Worm (Caenorhabditis elegans) whole organism, L1 larva: ENCODE measurements around the gene wdr-20.

ENCODE experiments used
- C04F5.9 ChIP-seq: sonication (generic microtip); optimal IDR thresholded peaks from 2 replicates; lab custom pipeline; 2016; ENCODE audit warnings: missing genetic modification characterization, missing compliant biosample characterization
- C16A3.4 ChIP-seq: fragments of 150-350 bp; optimal IDR thresholded peaks from 2 replicates; lab custom pipeline; 2014; ENCODE audit warnings: missing biosample characterization, missing genetic modification characterization
- F16B12.6 ChIP-seq: fragments of 150-350 bp; optimal IDR thresholded peaks from 2 replicates; lab custom pipeline; 2014; ENCODE audit warnings: missing biosample characterization, missing genetic modification characterization
- alr-1 ChIP-seq: fragments of 200-800 bp; sonication (Bioruptor generic); optimal IDR thresholded peaks from 2 replicates; lab custom pipeline; 2018; ENCODE audit warnings: borderline replicate concordance, mild to moderate bottlenecking, missing genetic modification characterization, missing compliant biosample characterization
- aly-2 ChIP-seq: fragments of 150-350 bp; optimal IDR thresholded peaks from 2 replicates; lab custom pipeline; 2014; ENCODE audit warnings: missing biosample characterization, missing genetic modification characterization
- blmp-1 ChIP-seq: fragments of 150-350 bp; optimal IDR thresholded peaks from 2 replicates; lab custom pipeline; 2014; ENCODE audit warnings: missing biosample characterization, missing genetic modification characterization
- dpl-1 ChIP-seq, 3 experiments: fragments of 150-350 bp in 2 of 3; sonication (generic microtip) in 1 of 3; optimal IDR thresholded peaks; 2 replicates each; lab custom pipeline; 2014 to 2017; ENCODE audit warnings: missing biosample characterization in 3 of 3, missing genetic modification characterization in 3 of 3, missing genetic modification reagents in 3 of 3
- efl-1 ChIP-seq, 4 experiments: fragments of 150-350 bp; optimal IDR thresholded peaks in 3 of 4; peaks in 1 of 4; 1 replicate in 1 of 4; 2 replicates in 3 of 4; lab custom pipeline; 2014; ENCODE audit warnings: missing biosample characterization in 2 of 4, missing genetic modification characterization in 2 of 4, missing genetic modification reagents in 2 of 4
- egl-13 ChIP-seq: sonication (generic microtip); optimal IDR thresholded peaks from 2 replicates; lab custom pipeline; 2016; ENCODE audit warnings: missing genotype, missing genetic modification reagents, missing genetic modification characterization, missing compliant biosample characterization
- elt-2 ChIP-seq: sonication (generic microtip); optimal IDR thresholded peaks from 2 replicates; lab custom pipeline; 2016; ENCODE audit warnings: missing genetic modification characterization, mild to moderate bottlenecking, inconsistent platforms, missing compliant biosample characterization, missing genetic modification reagents
- elt-3 ChIP-seq, 6 experiments: fragments of 150-350 bp in 1 of 6; sonication (generic microtip); optimal IDR thresholded peaks; 2 replicates each; lab custom pipeline; 2017 to 2018; ENCODE audit warnings: missing biosample characterization in 6 of 6, missing genetic modification characterization in 6 of 6, inconsistent platforms in 1 of 6
- fkh-4 ChIP-seq: sonication (generic microtip); optimal IDR thresholded peaks from 2 replicates; lab custom pipeline; 2016; ENCODE audit warnings: missing compliant biosample characterization, missing genetic modification characterization, borderline replicate concordance
- fkh-8 ChIP-seq: sonication (generic microtip); optimal IDR thresholded peaks from 2 replicates; lab custom pipeline; 2016; ENCODE audit warnings: mild to moderate bottlenecking, missing genetic modification characterization, missing compliant biosample characterization
- grh-1 ChIP-seq: fragments of 200-800 bp; sonication (Bioruptor generic); IDR thresholded peaks from 2 replicates; pipeline ENCODE4 v1.3.6; 2022; ENCODE audit warnings: missing genetic modification reagents, missing genetic modification characterization, missing compliant biosample characterization
- hlh-4 ChIP-seq: sonication (generic microtip); optimal IDR thresholded peaks from 2 replicates; lab custom pipeline; 2016; ENCODE audit warnings: mild to moderate bottlenecking, missing genetic modification characterization, missing compliant biosample characterization
- hpl-2 ChIP-seq: fragments of 150-350 bp; optimal IDR thresholded peaks from 2 replicates; lab custom pipeline; 2014; ENCODE audit warnings: missing biosample characterization, missing genetic modification reagents, missing genetic modification characterization
- irx-1 ChIP-seq: sonication (generic microtip); optimal IDR thresholded peaks from 2 replicates; lab custom pipeline; 2016; ENCODE audit warnings: missing genetic modification characterization, missing compliant biosample characterization
- lin-35 ChIP-seq, 2 experiments: fragments of 150-350 bp; optimal IDR thresholded peaks; 2 replicates each; lab custom pipeline; 2014; ENCODE audit warnings: missing biosample characterization in 2 of 2, missing genetic modification characterization in 2 of 2, missing genetic modification reagents in 2 of 2
- mef-2 ChIP-seq: fragments of 150-350 bp; optimal IDR thresholded peaks from 2 replicates; lab custom pipeline; 2014; ENCODE audit warnings: missing biosample characterization, missing genetic modification characterization
- nhr-237 ChIP-seq: fragments of 150-350 bp; optimal IDR thresholded peaks from 2 replicates; lab custom pipeline; 2014; ENCODE audit warnings: missing biosample characterization, missing genetic modification characterization
- nhr-28 ChIP-seq: fragments of 150-350 bp; optimal IDR thresholded peaks from 2 replicates; lab custom pipeline; 2014; ENCODE audit warnings: missing biosample characterization, missing genetic modification characterization
- nhr-47 ChIP-seq: sonication (generic microtip); optimal IDR thresholded peaks from 2 replicates; lab custom pipeline; 2016; ENCODE audit warnings: mild to moderate bottlenecking, missing genetic modification characterization, moderate library complexity, missing compliant biosample characterization
- pag-3 ChIP-seq: sonication (generic microtip); optimal IDR thresholded peaks from 2 replicates; lab custom pipeline; 2017; ENCODE audit warnings: missing genetic modification characterization, mild to moderate bottlenecking, missing compliant biosample characterization, antibody characterized with exemption, borderline replicate concordance; ENCODE audit not compliant: insufficient read depth
- pqm-1 ChIP-seq: sonication (generic microtip); optimal IDR thresholded peaks from 3 replicates; lab custom pipeline; 2017; ENCODE audit warnings: missing biosample characterization, missing genetic modification characterization
- rnt-1 ChIP-seq: sonication (generic microtip); optimal IDR thresholded peaks from 2 replicates; lab custom pipeline; 2016; ENCODE audit warnings: mild to moderate bottlenecking, missing genetic modification characterization, moderate library complexity, missing compliant biosample characterization
- snu-23 ChIP-seq: sonication (generic microtip); optimal IDR thresholded peaks from 2 replicates; lab custom pipeline; 2016; ENCODE audit warnings: missing genetic modification characterization, missing compliant biosample characterization
- sox-4 ChIP-seq: sonication (generic microtip); optimal IDR thresholded peaks from 2 replicates; lab custom pipeline; 2016; ENCODE audit warnings: missing genetic modification characterization, missing compliant biosample characterization
- sup-37 ChIP-seq: fragments of 200-800 bp; sonication (Bioruptor generic); optimal IDR thresholded peaks from 2 replicates; lab custom pipeline; 2018; ENCODE audit warnings: mild to moderate bottlenecking, missing genetic modification characterization, missing compliant biosample characterization
- swsn-7 ChIP-seq: sonication (generic microtip); optimal IDR thresholded peaks from 2 replicates; lab custom pipeline; 2016; ENCODE audit warnings: missing genetic modification characterization, missing compliant biosample characterization
- tlp-1 ChIP-seq: fragments of 150-350 bp; optimal IDR thresholded peaks from 2 replicates; lab custom pipeline; 2014; ENCODE audit warnings: missing biosample characterization, missing genetic modification characterization
- unc-30 ChIP-seq: sonication (generic microtip); optimal IDR thresholded peaks from 2 replicates; lab custom pipeline; 2017; ENCODE audit warnings: missing biosample characterization, missing genetic modification characterization
- unc-62 ChIP-seq: fragments of 150-350 bp; optimal IDR thresholded peaks from 2 replicates; lab custom pipeline; 2014; ENCODE audit warnings: missing biosample characterization, missing genetic modification reagents, missing genetic modification characterization
- unc-86 ChIP-seq: sonication (generic microtip); optimal IDR thresholded peaks from 2 replicates; lab custom pipeline; 2016; ENCODE audit warnings: missing genetic modification characterization, missing compliant biosample characterization
- unc-98 ChIP-seq: fragments of 200-800 bp; sonication (Bioruptor generic); IDR thresholded peaks from 2 replicates; pipeline ENCODE4 v1.3.6; 2022; ENCODE audit warnings: missing genetic modification characterization, missing compliant biosample characterization
- vab-15 ChIP-seq: sonication (generic microtip); optimal IDR thresholded peaks from 2 replicates; lab custom pipeline; 2017; ENCODE audit warnings: missing genotype, mild to moderate bottlenecking, missing genetic modification characterization, missing compliant biosample characterization
- xbp-1 ChIP-seq: sonication (generic microtip); optimal IDR thresholded peaks from 2 replicates; lab custom pipeline; 2016; ENCODE audit warnings: missing genetic modification characterization, missing compliant biosample characterization
- ztf-11 ChIP-seq, 2 experiments: sonication (generic microtip); optimal IDR thresholded peaks; 2 replicates each; lab custom pipeline; 2016 to 2017; ENCODE audit warnings: missing genetic modification characterization in 2 of 2, missing biosample characterization in 1 of 2, missing compliant biosample characterization in 1 of 2

Gene wdr-20

ce11 chrV:10130195-10130594 is 3.8 kb downstream of the wdr-20 start, which contains the start of gene aos-1:
TSS of gene aos-1 (minus strand) at chrV:10130295.
- TF ChIP-seq C04F5.9 (tag; lab: Kevin White, UChicago) (no peak), fkh-8 (tag; lab: Kevin White, UChicago) (no peak), sup-37 (no peak), hlh-4 (tag; lab: Kevin White, UChicago) (no peak), F16B12.6 (tag; lab: Kevin White, UChicago) (no peak), unc-86 (no peak)

ce11 chrV:10124799-10125548 is 9.0 kb downstream of the wdr-20 start, which contains the start of gene C08B6.10:
TSS of gene C08B6.10 (plus strand) at chrV:10125498.
- TF ChIP-seq blmp-1 (tag; lab: Kevin White, UChicago) (peak; percentile 19), lin-35 (GFP tag; optimal IDR thresholded peaks at IDR 0.05; lab: Kevin White, UChicago) (no peak), unc-62 (no peak), elt-3 (tag; optimal IDR thresholded peaks at IDR 0.05; lab: Kevin White, UChicago) (peak in 1 of 6 experiments; percentile 23), elt-2 (peak; percentile 34)

- no peak for TF ChIP-seq alr-1 (tag; lab: Kevin White, UChicago)
- TF ChIP-seq unc-30 (tag; lab: Kevin White, UChicago) = no peak
- no peak for TF ChIP-seq pqm-1 (tag; lab: Kevin White, UChicago)
- TF ChIP-seq swsn-7 (tag; lab: Kevin White, UChicago) = no peak
- TF ChIP-seq ztf-11 (tag; optimal IDR thresholded peaks at IDR 0.05; lab: Kevin White, UChicago) = no peak
- no peak for TF ChIP-seq hlh-4 (tag; lab: Kevin White, UChicago)
- no peak for TF ChIP-seq irx-1 (tag; lab: Kevin White, UChicago)
- TF ChIP-seq nhr-47 = no peak
- TF ChIP-seq aly-2 (tag; lab: Kevin White, UChicago) = no peak
- TF ChIP-seq dpl-1 (GFP tag; optimal IDR thresholded peaks at IDR 0.05; lab: Kevin White, UChicago) = no peak
- no peak for TF ChIP-seq unc-86
- no peak for TF ChIP-seq xbp-1
- no peak for TF ChIP-seq rnt-1 (tag; lab: Kevin White, UChicago)
- TF ChIP-seq nhr-28 = no peak
- no peak for TF ChIP-seq snu-23 (GFP tag; lab: Kevin White, UChicago)
- TF ChIP-seq nhr-237 (tag; lab: Kevin White, UChicago) = no peak
- TF ChIP-seq vab-15 (tag; lab: Kevin White, UChicago) = no peak
- no peak for TF ChIP-seq hpl-2
Measured at ce11 chrV:10123324-10123723, 10.6 kb downstream of the wdr-20 start, which contains the start of gene C08B6.6. TSS of gene C08B6.6 (plus strand) at chrV:10123624.

- no peak for TF ChIP-seq mef-2 (tag; lab: Kevin White, UChicago)
- no peak for TF ChIP-seq efl-1 (optimal IDR thresholded peaks at IDR 0.05; lab: Kevin White, UChicago)
- TF ChIP-seq efl-1 (GFP tag; optimal IDR thresholded peaks at IDR 0.05 in 1 of 2; lab: Kevin White, UChicago) = no peak
- no peak for TF ChIP-seq egl-13
- no peak for TF ChIP-seq unc-98 (GFP tag; lab: Robert Waterston, UW)
- no peak for TF ChIP-seq C16A3.4 (tag; lab: Kevin White, UChicago)
Measured at ce11 chrV:10122670-10123069, 11.3 kb downstream of the wdr-20 start, which contains the start of gene srxa-19. TSS of gene srxa-19 (minus strand) at chrV:10122770.

ce11 chrV:10120898-10121297 is 13.1 kb downstream of the wdr-20 start, which contains the start of gene srxa-18:
TSS of gene srxa-18 (minus strand) at chrV:10120997.
- no peak for TF ChIP-seq sup-37
- TF ChIP-seq grh-1 (GFP tag; lab: Robert Waterston, UW) = no peak
- TF ChIP-seq pag-3 (tag; lab: Kevin White, UChicago) = no peak
- TF ChIP-seq elt-3 (tag; optimal IDR thresholded peaks at IDR 0.05; lab: Kevin White, UChicago) = no peak
- TF ChIP-seq tlp-1 (tag; lab: Kevin White, UChicago) = no peak
- no peak for TF ChIP-seq ztf-11 (tag; optimal IDR thresholded peaks at IDR 0.05; lab: Kevin White, UChicago)
- TF ChIP-seq fkh-4 (tag; lab: Kevin White, UChicago) = no peak
- TF ChIP-seq efl-1 (optimal IDR thresholded peaks at IDR 0.05; lab: Kevin White, UChicago) = no peak
- TF ChIP-seq efl-1 (GFP tag; optimal IDR thresholded peaks at IDR 0.05 in 1 of 2; lab: Kevin White, UChicago) = peak in 1 of 2 experiments; percentile 90
- TF ChIP-seq sox-4 (tag; lab: Kevin White, UChicago) = no peak
